Worm (Caenorhabditis elegans) whole organism, L4/young adult: ENCODE data around the gene T21C12.8.

Experiments
- W03F9.2 ChIP-seq: fragments of 150-350 bp; optimal IDR thresholded peaks from 2 replicates; lab custom pipeline; 2014; ENCODE audit warnings: missing biosample characterization, missing genetic modification characterization
- dao-5 ChIP-seq: sonication (generic microtip); optimal IDR thresholded peaks from 2 replicates; lab custom pipeline; 2016; ENCODE audit warnings: missing genotype, missing genetic modification characterization, moderate library complexity, missing compliant biosample characterization
- him-1 ChIP-seq: sonication (generic microtip); optimal IDR thresholded peaks from 2 replicates; lab custom pipeline; 2016; ENCODE audit warnings: missing genotype, missing genetic modification reagents, missing genetic modification characterization, missing compliant biosample characterization

- TF ChIP-seq him-1 (tag; lab: Kevin White, UChicago) = no peak
- no peak for TF ChIP-seq dao-5
- no peak for TF ChIP-seq W03F9.2
Measured at ce11 chrIII:10535226-10535625, 17.6 kb downstream of the T21C12.8 start, which contains the start of gene hpd-1.
